Fruit fly (Drosophila melanogaster) whole organism, embryonic: ENCODE data around the gene puc.

Experiments used
- Bteb2 ChIP-seq: fragments of 200-800 bp; sonication (Bioruptor generic); optimal IDR thresholded peaks from 2 replicates; lab custom pipeline; 2016; ENCODE audit warnings: missing biosample characterization, missing genetic modification characterization
- CG10462 ChIP-seq: fragments of 200-800 bp; sonication (Bioruptor generic); optimal IDR thresholded peaks from 2 replicates; lab custom pipeline; 2016; ENCODE audit warnings: missing biosample characterization, missing genetic modification characterization
- CG11504 ChIP-seq: fragments of 200-800 bp; sonication (Bioruptor generic); optimal IDR thresholded peaks from 3 replicates; lab custom pipeline; 2019; ENCODE audit warnings: missing biosample characterization, mild to moderate bottlenecking, missing genetic modification characterization, moderate library complexity
- CG12104 ChIP-seq: fragments of 200-800 bp; sonication (Bioruptor generic); optimal IDR thresholded peaks from 3 replicates; lab custom pipeline; 2016; ENCODE audit warnings: missing biosample characterization, missing genetic modification characterization
- CG12219 ChIP-seq: fragments of 200-800 bp; sonication (Bioruptor generic); optimal IDR thresholded peaks from 3 replicates; lab custom pipeline; 2018; ENCODE audit warnings: missing biosample characterization, mild to moderate bottlenecking, missing genetic modification characterization
- CG12769 ChIP-seq: fragments of 200-800 bp; sonication (Bioruptor generic); optimal IDR thresholded peaks from 2 replicates; lab custom pipeline; 2019; ENCODE audit warnings: missing biosample characterization, mild to moderate bottlenecking, missing genetic modification characterization, moderate library complexity
- CG13287 ChIP-seq: fragments of 200-800 bp; sonication (Bioruptor generic); IDR thresholded peaks from 2 replicates; pipeline ENCODE4 v1.3.6; 2022; ENCODE audit warnings: missing biosample characterization, missing genetic modification characterization; ENCODE audit not compliant: partially characterized antibody
- CG13894 ChIP-seq: fragments of 200-800 bp; sonication (Bioruptor generic); optimal IDR thresholded peaks from 3 replicates; lab custom pipeline; 2018; ENCODE audit warnings: missing biosample characterization, mild to moderate bottlenecking, missing genetic modification characterization, moderate library complexity
- CG14441 ChIP-seq: fragments of 200-800 bp; sonication (Bioruptor generic); IDR thresholded peaks from 2 replicates; pipeline ENCODE4 v1.3.6; 2022; ENCODE audit warnings: missing biosample characterization, missing genetic modification characterization
- CG14710 ChIP-seq: fragments of 200-800 bp; sonication (Bioruptor generic); optimal IDR thresholded peaks from 3 replicates; lab custom pipeline; 2019; ENCODE audit warnings: missing biosample characterization, mild to moderate bottlenecking, missing genetic modification characterization, moderate library complexity
- CG17829 ChIP-seq: fragments of 200-800 bp; optimal IDR thresholded peaks from 2 replicates; lab custom pipeline; 2019; ENCODE audit warnings: missing biosample characterization, mild to moderate bottlenecking, missing genetic modification characterization, moderate library complexity
- CG18262 ChIP-seq: fragments of 200-800 bp; optimal IDR thresholded peaks from 3 replicates; lab custom pipeline; 2019; ENCODE audit warnings: missing biosample characterization, mild to moderate bottlenecking, missing genetic modification characterization, moderate library complexity
- CG2678 ChIP-seq: fragments of 200-800 bp; sonication (Bioruptor generic); optimal IDR thresholded peaks from 3 replicates; lab custom pipeline; 2019; ENCODE audit warnings: missing biosample characterization, mild to moderate bottlenecking, missing genetic modification characterization, moderate library complexity
- CG31388 ChIP-seq: fragments of 200-800 bp; sonication (Bioruptor generic); optimal IDR thresholded peaks from 2 replicates; lab custom pipeline; 2016; ENCODE audit warnings: missing biosample characterization, missing genetic modification characterization
- CG3407 ChIP-seq: fragments of 200-800 bp; sonication (Bioruptor generic); optimal IDR thresholded peaks from 2 replicates; lab custom pipeline; 2018; ENCODE audit warnings: missing biosample characterization, mild to moderate bottlenecking, missing genetic modification characterization
- CG3995 ChIP-seq: fragments of 200-800 bp; sonication (Bioruptor generic); optimal IDR thresholded peaks from 3 replicates; lab custom pipeline; 2016; ENCODE audit warnings: missing biosample characterization, missing genetic modification characterization
- CG6765 ChIP-seq: fragments of 200-800 bp; sonication (Bioruptor generic); optimal IDR thresholded peaks from 3 replicates; lab custom pipeline; 2017; ENCODE audit warnings: missing biosample characterization, mild to moderate bottlenecking, missing genetic modification characterization
- CG7372 ChIP-seq: fragments of 200-800 bp; sonication (Bioruptor generic); IDR thresholded peaks from 2 replicates; pipeline ENCODE4 v1.3.6; 2022; ENCODE audit warnings: missing biosample characterization, missing genetic modification characterization
- CG9215 ChIP-seq: fragments of 200-800 bp; sonication (Bioruptor generic); IDR thresholded peaks from 2 replicates; pipeline ENCODE4 v1.3.6; 2022; ENCODE audit warnings: missing biosample characterization, missing genetic modification characterization
- CkIIα-i1 ChIP-seq: fragments of 200-800 bp; sonication (Bioruptor generic); IDR thresholded peaks from 2 replicates; pipeline ENCODE4 v1.3.6; 2022; ENCODE audit warnings: missing biosample characterization, missing genetic modification characterization
- Dll ChIP-seq: fragments of 200-800 bp; sonication (Bioruptor generic); IDR thresholded peaks from 4 replicates; pipeline ENCODE4 v1.3.6; 2022; ENCODE audit warnings: missing biosample characterization, missing genetic modification characterization; ENCODE audit not compliant: partially characterized antibody
- Eip74EF ChIP-seq, 2 experiments: fragments of 200-800 bp in 1 of 2; fragments of >200 bp in 1 of 2; sonication (Bioruptor generic) in 1 of 2; optimal IDR thresholded peaks; 2 replicates each; lab custom pipeline; 2017 to 2019; ENCODE audit warnings: missing biosample characterization in 2 of 2, missing genetic modification characterization in 2 of 2, mild to moderate bottlenecking in 1 of 2, moderate library complexity in 1 of 2
- Ets97D ChIP-seq: fragments of 200-800 bp; sonication (Bioruptor generic); optimal IDR thresholded peaks from 3 replicates; lab custom pipeline; 2016; ENCODE audit warnings: missing biosample characterization, missing genetic modification characterization
- Fer1 ChIP-seq: fragments of 200-800 bp; sonication (Bioruptor generic); optimal IDR thresholded peaks from 2 replicates; lab custom pipeline; 2017; ENCODE audit warnings: missing biosample characterization, mild to moderate bottlenecking, missing genetic modification characterization
- H15 ChIP-seq: fragments of 200-800 bp; sonication (Bioruptor generic); IDR thresholded peaks from 3 replicates; pipeline ENCODE4 v1.3.6; 2022; ENCODE audit warnings: missing biosample characterization, missing genetic modification characterization
- HLH3B ChIP-seq: fragments of 200-800 bp; sonication (Bioruptor generic); IDR thresholded peaks from 2 replicates; pipeline ENCODE4 v1.3.6; 2022; ENCODE audit warnings: missing biosample characterization, missing genetic modification characterization
- MBD-R2 ChIP-seq: fragments of 200-800 bp; sonication (Bioruptor generic); IDR thresholded peaks from 2 replicates; pipeline ENCODE4 v1.3.6; 2022; ENCODE audit warnings: missing biosample characterization, missing genetic modification characterization
- Mrtf ChIP-seq: fragments of 200-800 bp; sonication (Bioruptor generic); IDR thresholded peaks from 3 replicates; pipeline ENCODE4 v1.3.6; 2022; ENCODE audit warnings: missing biosample characterization, missing genetic modification characterization
- PHDP ChIP-seq: fragments of 200-800 bp; sonication (Bioruptor generic); optimal IDR thresholded peaks from 3 replicates; lab custom pipeline; 2018; ENCODE audit warnings: missing biosample characterization, mild to moderate bottlenecking, missing genetic modification characterization, moderate library complexity
- Six4 ChIP-seq: fragments of 200-800 bp; sonication (Bioruptor generic); optimal IDR thresholded peaks from 2 replicates; lab custom pipeline; 2016; ENCODE audit warnings: missing biosample characterization, missing genetic modification characterization
- Ssrp ChIP-seq: fragments of 200-800 bp; sonication (Bioruptor generic); optimal IDR thresholded peaks from 2 replicates; lab custom pipeline; 2018; ENCODE audit warnings: missing biosample characterization, mild to moderate bottlenecking, missing genetic modification characterization, moderate library complexity
- Trl ChIP-seq, 3 experiments: fragments of >200 bp in 2 of 3; fragments of 200-800 bp in 1 of 3; sonication (Bioruptor generic) in 1 of 3; optimal IDR thresholded peaks; 2 replicates in 1 of 3; 3 replicates in 2 of 3; lab custom pipeline; 2016 to 2017; ENCODE audit warnings: missing biosample characterization in 1 of 3, missing genetic modification characterization in 1 of 3
- ab ChIP-seq: fragments of 200-800 bp; sonication (Bioruptor generic); optimal IDR thresholded peaks from 2 replicates; lab custom pipeline; 2016; ENCODE audit warnings: missing biosample characterization, missing genetic modification characterization
- crp ChIP-seq, 2 experiments: fragments of 200-800 bp; sonication (Bioruptor generic); optimal IDR thresholded peaks; 2 replicates in 1 of 2; 3 replicates in 1 of 2; lab custom pipeline; 2017; ENCODE audit warnings: missing biosample characterization in 2 of 2, missing genetic modification characterization in 2 of 2, mild to moderate bottlenecking in 1 of 2, moderate library complexity in 1 of 2
- cwo ChIP-seq: fragments of 200-800 bp; sonication (Bioruptor generic); optimal IDR thresholded peaks from 3 replicates; lab custom pipeline; 2017; ENCODE audit warnings: missing biosample characterization, missing genetic modification characterization, mild to moderate bottlenecking, moderate library complexity, missing genetic modification reagents
- dati ChIP-seq: fragments of 200-800 bp; sonication (Bioruptor generic); IDR thresholded peaks from 2 replicates; pipeline ENCODE4 v1.3.6; 2022; ENCODE audit warnings: missing biosample characterization, missing genetic modification characterization
- fd96Cb ChIP-seq: fragments of 200-800 bp; sonication (Bioruptor generic); optimal IDR thresholded peaks from 2 replicates; lab custom pipeline; 2018; ENCODE audit warnings: missing biosample characterization, mild to moderate bottlenecking, missing genetic modification characterization, moderate library complexity
- gcm ChIP-seq: fragments of 200-800 bp; sonication (Bioruptor generic); optimal IDR thresholded peaks from 2 replicates; lab custom pipeline; 2019; ENCODE audit warnings: missing biosample characterization, mild to moderate bottlenecking, missing genetic modification characterization, moderate library complexity
- hb ChIP-seq: fragments of 200-800 bp; sonication (Bioruptor generic); IDR thresholded peaks from 3 replicates; pipeline ENCODE4 v1.3.6; 2022; ENCODE audit warnings: missing biosample characterization, missing genetic modification characterization; ENCODE audit not compliant: partially characterized antibody
- klu ChIP-seq: fragments of 200-800 bp; sonication (Bioruptor generic); IDR thresholded peaks from 2 replicates; pipeline ENCODE4 v1.3.6; 2022; ENCODE audit warnings: missing biosample characterization, missing genetic modification characterization
- nmo ChIP-seq: fragments of 200-800 bp; sonication (Bioruptor generic); optimal IDR thresholded peaks from 2 replicates; lab custom pipeline; 2018; ENCODE audit warnings: missing biosample characterization, mild to moderate bottlenecking, missing genetic modification characterization, moderate library complexity
- pfk ChIP-seq: fragments of 200-800 bp; sonication (Bioruptor generic); optimal IDR thresholded peaks from 2 replicates; lab custom pipeline; 2018; ENCODE audit warnings: missing biosample characterization, mild to moderate bottlenecking, missing genetic modification characterization, moderate library complexity
- ro ChIP-seq: fragments of 200-800 bp; sonication (Bioruptor generic); IDR thresholded peaks from 2 replicates; pipeline ENCODE4 v1.3.6; 2022; ENCODE audit warnings: missing biosample characterization, missing genetic modification characterization
- sim ChIP-seq: fragments of 200-800 bp; sonication (Bioruptor generic); IDR thresholded peaks from 2 replicates; pipeline ENCODE4 v1.3.6; 2022; ENCODE audit warnings: missing biosample characterization, missing genetic modification characterization
- sob ChIP-seq: fragments of 200-800 bp; sonication (Bioruptor generic); IDR thresholded peaks from 2 replicates; pipeline ENCODE4 v1.3.6; 2022; ENCODE audit warnings: missing biosample characterization, missing genetic modification characterization
- stc ChIP-seq: fragments of 200-800 bp; sonication (Bioruptor generic); IDR thresholded peaks from 2 replicates; pipeline ENCODE4 v1.3.6; 2022; ENCODE audit warnings: missing biosample characterization, missing genetic modification characterization
- zen2 ChIP-seq: fragments of 200-800 bp; sonication (Bioruptor generic); IDR thresholded peaks from 3 replicates; pipeline ENCODE4 v1.3.6; 2022; ENCODE audit warnings: missing biosample characterization, missing genetic modification characterization; ENCODE audit not compliant: partially characterized antibody

Gene puc

dm6 chr3R:8126316-8127150, 21.4 kb downstream of the puc start, which contains the start of the genes CG9667 and Arl8 (continued):
- TF ChIP-seq Eip74EF (GFP tag; optimal IDR thresholded peaks at IDR 0.05; lab: Kevin White, UChicago), result peak in 1 of 2 experiments; percentile 74
- TF ChIP-seq Trl (optimal IDR thresholded peaks at IDR 0.05; lab: Kevin White, UChicago), result peak in 1 of 2 experiments; percentile 37
- TF ChIP-seq Trl (GFP tag; optimal IDR thresholded peaks at IDR 0.05; lab: Kevin White, UChicago), result no peak
- TF ChIP-seq CG9215 (GFP tag; lab: Robert Waterston, UW), result peak; percentile 68
- peak; percentile 61 for TF ChIP-seq CG13894
- peak; percentile 79 for TF ChIP-seq CG17829 (tag; lab: Kevin White, UChicago)
- peak; percentile 75 for TF ChIP-seq CG11504 (tag; lab: Kevin White, UChicago)
- TF ChIP-seq CG12769, result peak; percentile 56
- TF ChIP-seq CG3995 (GFP tag; lab: Kevin White, UChicago), result peak; percentile 19
- TF ChIP-seq CG12219 (GFP tag; lab: Kevin White, UChicago), result no peak
- TF ChIP-seq CG13287 (GFP tag; lab: Robert Waterston, UW), result peak; percentile 69
- no peak for TF ChIP-seq hb (GFP tag; lab: Robert Waterston, UW)
- TF ChIP-seq CG31388 (GFP tag; lab: Kevin White, UChicago), result peak; percentile 26
- TF ChIP-seq CG14710 (tag; lab: Kevin White, UChicago), result peak; percentile 82
- TF ChIP-seq gcm (GFP tag; lab: Kevin White, UChicago), result peak; percentile 31
- peak; percentile 54 for TF ChIP-seq Fer1 (GFP tag; lab: Kevin White, UChicago)
- peak; percentile 57 for TF ChIP-seq Ssrp (tag; lab: Kevin White, UChicago)
- peak; percentile 58 for TF ChIP-seq stc (GFP tag; lab: Robert Waterston, UW)
- TF ChIP-seq CG14441, result peak; percentile 73
- no peak for TF ChIP-seq dati
- TF ChIP-seq sim (GFP tag; lab: Robert Waterston, UW), result no peak
- peak; percentile 67 for TF ChIP-seq CG18262 (tag; lab: Kevin White, UChicago)
- TF ChIP-seq ab, result no peak
- peak; percentile 47; the same call in 2 of the 4 replicates for TF ChIP-seq Dll
- no peak for TF ChIP-seq pfk (GFP tag; lab: Kevin White, UChicago)
- peak; percentile 72 for TF ChIP-seq CG2678 (tag; lab: Kevin White, UChicago)
- TF ChIP-seq CG7372 (GFP tag; lab: Robert Waterston, UW), result 0 out of 2 replicates have a peak, but pooled peaks have one; percentile 27
- TF ChIP-seq PHDP (tag; lab: Kevin White, UChicago), result peak; percentile 59
- peak; percentile 70 for TF ChIP-seq CG12104 (GFP tag; lab: Kevin White, UChicago)
- TF ChIP-seq Bteb2 (GFP tag; lab: Kevin White, UChicago), result no peak
- peak; percentile 38 for TF ChIP-seq Ets97D (GFP tag; lab: Kevin White, UChicago)
- 0 out of 3 replicates have a peak, but pooled peaks have one; percentile 21 for TF ChIP-seq Mrtf (GFP tag; lab: Robert Waterston, UW)
- TF ChIP-seq fd96Cb (tag; lab: Kevin White, UChicago), result peak; percentile 51
- TF ChIP-seq CkIIα-i1 (GFP tag; lab: Robert Waterston, UW), result no peak
- TF ChIP-seq crp (GFP tag; optimal IDR thresholded peaks at IDR 0.05; lab: Kevin White, UChicago), result peak in 1 of 2 experiments; percentile 59
- no peak for TF ChIP-seq ro
- peak; percentile 50 for TF ChIP-seq klu
- peak; percentile 74 for TF ChIP-seq sob (GFP tag; lab: Robert Waterston, UW)
- peak; percentile 29 for TF ChIP-seq CG10462 (GFP tag; lab: Kevin White, UChicago)
- peak; percentile 50; the same call in 1 of the 3 replicates for TF ChIP-seq H15 (GFP tag; lab: Robert Waterston, UW)
- TF ChIP-seq zen2 (GFP tag; lab: Robert Waterston, UW), result no peak
- TF ChIP-seq Six4 (GFP tag; lab: Kevin White, UChicago), result peak; percentile 21
- no peak for TF ChIP-seq CG6765
- peak; percentile 26; the same call in 1 of the 2 replicates for TF ChIP-seq HLH3B (GFP tag; lab: Robert Waterston, UW)
- peak; percentile 86 for TF ChIP-seq nmo (GFP tag; lab: Kevin White, UChicago)
- TF ChIP-seq MBD-R2 (GFP tag; lab: Robert Waterston, UW), result peak; percentile 83; the same call in 1 of the 2 replicates
- TF ChIP-seq cwo, result peak; percentile 15
- TF ChIP-seq CG3407 (GFP tag; lab: Kevin White, UChicago), result peak; percentile 35
